Worm (Caenorhabditis elegans): Measurements from ENCODE around the gene K01G12.3.

DNA sequence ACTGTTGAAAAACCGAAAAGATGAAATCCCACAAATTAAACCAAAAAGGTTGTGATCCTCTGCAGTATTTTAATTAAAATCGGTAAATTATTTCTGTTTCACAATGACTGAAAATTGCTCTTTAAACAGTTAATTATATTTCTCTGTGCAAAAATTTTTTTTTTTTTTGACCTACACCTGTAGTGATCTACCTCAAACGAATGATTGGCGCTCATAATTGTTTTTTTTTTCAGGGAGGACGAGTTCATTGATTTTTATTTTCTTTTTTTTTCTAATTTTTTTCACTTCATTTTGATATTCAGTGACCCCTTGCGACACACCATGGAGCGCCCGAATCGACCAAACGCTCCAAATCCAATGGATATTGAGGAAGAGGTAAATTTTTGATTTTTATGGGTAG lies 2.9 kb downstream of the K01G12.3 start, which contains the start of gene F02H6.2:
- TF ChIP-seq lir-3 (tag; optimal IDR thresholded peaks at IDR 0.05) = no peak
- TF ChIP-seq unc-62 (GFP tag; optimal IDR thresholded peaks at IDR 0.05 in 1 of 2) = no peak
- no peak for TF ChIP-seq unc-62 (tag; optimal IDR thresholded peaks at IDR 0.05)
- no peak for TF ChIP-seq nhr-11 (tag; optimal IDR thresholded peaks at IDR 0.05)
- TF ChIP-seq lin-1 (GFP tag; IDR thresholded peaks at IDR 0.05) = no peak
- TF ChIP-seq lin-15B (tag; optimal IDR thresholded peaks at IDR 0.05) = no peak
- TF ChIP-seq nhr-76 (tag; optimal IDR thresholded peaks at IDR 0.05) = no peak
- TF ChIP-seq lin-39 (tag; optimal IDR thresholded peaks at IDR 0.05) = no peak
- TF ChIP-seq ZK546.5 (tag; optimal IDR thresholded peaks at IDR 0.05) = no peak
- TF ChIP-seq saeg-2 (GFP tag; IDR thresholded peaks at IDR 0.05) = no peak
- TF ChIP-seq spr-1 (tag; optimal IDR thresholded peaks at IDR 0.05) = no peak
